Worm (Caenorhabditis elegans) whole organism, L3 larva: ENCODE results near the gene rsf-1.

ENCODE experiments used
- ceh-9 ChIP-seq: sonication (generic microtip); optimal IDR thresholded peaks from 2 replicates; lab custom pipeline; 2018; ENCODE audit warnings: missing biosample characterization, missing genetic modification characterization
- daf-12 ChIP-seq: fragments of 150-350 bp; optimal IDR thresholded peaks from 2 replicates; lab custom pipeline; 2014; ENCODE audit warnings: missing biosample characterization, missing genetic modification reagents, missing genetic modification characterization
- elt-1 ChIP-seq: fragments of 150-350 bp; optimal IDR thresholded peaks from 2 replicates; lab custom pipeline; 2014; ENCODE audit warnings: missing biosample characterization, missing genetic modification characterization
- eor-1 ChIP-seq, 2 experiments: fragments of 150-350 bp; optimal IDR thresholded peaks; 2 replicates each; lab custom pipeline; 2014 to 2018; ENCODE audit warnings: missing biosample characterization in 2 of 2, missing genetic modification characterization in 2 of 2
- fos-1 ChIP-seq: fragments of 150-350 bp; optimal IDR thresholded peaks from 2 replicates; lab custom pipeline; 2014; ENCODE audit warnings: missing biosample characterization, missing genetic modification characterization
- nhr-11 ChIP-seq: fragments of 150-350 bp; optimal IDR thresholded peaks from 2 replicates; lab custom pipeline; 2014; ENCODE audit warnings: missing biosample characterization, missing genetic modification characterization
- nhr-43 ChIP-seq: sonication (generic microtip); optimal IDR thresholded peaks from 2 replicates; lab custom pipeline; 2016; ENCODE audit warnings: mild to moderate bottlenecking, missing genetic modification characterization, missing compliant biosample characterization; ENCODE audit not compliant: poor library complexity, severe bottlenecking

DNA sequence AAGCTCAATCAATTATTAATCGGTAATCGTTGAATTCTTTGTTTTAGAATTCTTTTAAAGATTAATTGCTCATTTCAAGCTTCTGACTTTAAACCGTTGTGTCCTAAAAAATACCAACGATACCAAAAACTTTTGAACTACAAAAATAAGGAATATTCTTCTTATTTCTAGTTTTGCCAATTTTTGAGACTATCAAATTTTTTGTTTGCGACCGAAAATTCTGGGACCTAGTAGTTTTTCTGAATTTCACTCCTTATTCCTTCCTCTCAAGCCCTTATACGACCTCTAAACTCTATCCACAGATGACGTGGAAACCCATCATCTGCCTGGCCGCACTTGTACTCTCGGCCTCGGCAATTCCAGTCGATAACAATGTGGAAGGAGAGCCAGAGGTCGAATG is 37.4 kb upstream of the rsf-1 start, which contains the start of gene cut-1:
- TF ChIP-seq daf-12 = no peak
- TF ChIP-seq nhr-11 (tag; lab: Kevin White, UChicago) = no peak
- TF ChIP-seq fos-1 = no peak
- no peak for TF ChIP-seq ceh-9 (tag; lab: Kevin White, UChicago)
- no peak for TF ChIP-seq eor-1 (tag; optimal IDR thresholded peaks at IDR 0.05; lab: Kevin White, UChicago)
- TF ChIP-seq elt-1 (tag; lab: Kevin White, UChicago) = no peak
- no peak for TF ChIP-seq nhr-43
